Worm (Caenorhabditis elegans) whole organism, L1 larva: ENCODE data around the gene spe-17.

Experiments used
- C34B4.2 ChIP-seq: sonication (generic microtip); optimal IDR thresholded peaks from 2 replicates; lab custom pipeline; 2017; ENCODE audit warnings: mild to moderate bottlenecking, missing genetic modification characterization, missing compliant biosample characterization
- Y116A8C.19 ChIP-seq: sonication (generic microtip); optimal IDR thresholded peaks from 2 replicates; lab custom pipeline; 2016; ENCODE audit warnings: missing compliant biosample characterization, missing genetic modification characterization, borderline replicate concordance
- aha-1 ChIP-seq: fragments of 150-350 bp; optimal IDR thresholded peaks from 2 replicates; lab custom pipeline; 2014; ENCODE audit warnings: missing biosample characterization, missing genetic modification characterization
- alr-1 ChIP-seq: fragments of 200-800 bp; sonication (Bioruptor generic); optimal IDR thresholded peaks from 2 replicates; lab custom pipeline; 2018; ENCODE audit warnings: borderline replicate concordance, mild to moderate bottlenecking, missing genetic modification characterization, missing compliant biosample characterization
- blmp-1 ChIP-seq: fragments of 150-350 bp; optimal IDR thresholded peaks from 2 replicates; lab custom pipeline; 2014; ENCODE audit warnings: missing biosample characterization, missing genetic modification characterization
- ceh-63 ChIP-seq: fragments of 200-800 bp; sonication (Bioruptor generic); optimal IDR thresholded peaks from 2 replicates; lab custom pipeline; 2018; ENCODE audit warnings: mild to moderate bottlenecking, missing genetic modification characterization, missing compliant biosample characterization
- efl-1 ChIP-seq, 4 experiments: fragments of 150-350 bp; optimal IDR thresholded peaks in 3 of 4; peaks in 1 of 4; 1 replicate in 1 of 4; 2 replicates in 3 of 4; lab custom pipeline; 2014; ENCODE audit warnings: missing biosample characterization in 2 of 4, missing genetic modification characterization in 2 of 4, missing genetic modification reagents in 2 of 4
- egl-13 ChIP-seq: sonication (generic microtip); optimal IDR thresholded peaks from 2 replicates; lab custom pipeline; 2016; ENCODE audit warnings: missing genotype, missing genetic modification reagents, missing genetic modification characterization, missing compliant biosample characterization
- egl-27 ChIP-seq, 2 experiments: fragments of 150-350 bp in 1 of 2; sonication (generic microtip); optimal IDR thresholded peaks; 3 replicates each; lab custom pipeline; 2017 to 2018; ENCODE audit warnings: missing biosample characterization in 2 of 2, missing genetic modification characterization in 2 of 2, missing genetic modification reagents in 2 of 2
- ets-5 ChIP-seq: fragments of 200-800 bp; sonication (Bioruptor generic); IDR thresholded peaks from 2 replicates; pipeline ENCODE4 v1.3.6; 2022; ENCODE audit warnings: missing genetic modification characterization, missing compliant biosample characterization
- fkh-10 ChIP-seq: sonication (generic microtip); optimal IDR thresholded peaks from 2 replicates; lab custom pipeline; 2017; ENCODE audit warnings: missing biosample characterization, missing genetic modification reagents, missing genetic modification characterization
- fkh-4 ChIP-seq: sonication (generic microtip); optimal IDR thresholded peaks from 2 replicates; lab custom pipeline; 2016; ENCODE audit warnings: missing compliant biosample characterization, missing genetic modification characterization, borderline replicate concordance
- fkh-8 ChIP-seq: sonication (generic microtip); optimal IDR thresholded peaks from 2 replicates; lab custom pipeline; 2016; ENCODE audit warnings: mild to moderate bottlenecking, missing genetic modification characterization, missing compliant biosample characterization
- fos-1 ChIP-seq: fragments of 150-350 bp; optimal IDR thresholded peaks from 2 replicates; lab custom pipeline; 2014; ENCODE audit warnings: missing biosample characterization, missing genetic modification characterization
- grh-1 ChIP-seq: fragments of 200-800 bp; sonication (Bioruptor generic); IDR thresholded peaks from 2 replicates; pipeline ENCODE4 v1.3.6; 2022; ENCODE audit warnings: missing genetic modification reagents, missing genetic modification characterization, missing compliant biosample characterization
- irx-1 ChIP-seq: sonication (generic microtip); optimal IDR thresholded peaks from 2 replicates; lab custom pipeline; 2016; ENCODE audit warnings: missing genetic modification characterization, missing compliant biosample characterization
- lin-13 ChIP-seq: fragments of 150-350 bp; optimal IDR thresholded peaks from 2 replicates; lab custom pipeline; 2014; ENCODE audit warnings: missing biosample characterization, missing genetic modification reagents, missing genetic modification characterization
- lin-14 ChIP-seq: fragments of 200-800 bp; sonication (Bioruptor generic); optimal IDR thresholded peaks from 2 replicates; lab custom pipeline; 2018; ENCODE audit warnings: mild to moderate bottlenecking, missing genetic modification characterization, moderate library complexity, missing compliant biosample characterization
- lir-3 ChIP-seq: sonication (generic microtip); optimal IDR thresholded peaks from 2 replicates; lab custom pipeline; 2016; ENCODE audit warnings: mild to moderate bottlenecking, missing genetic modification characterization, moderate library complexity, missing compliant biosample characterization; ENCODE audit not compliant: poor library complexity
- mdl-1 ChIP-seq, 2 experiments: fragments of 150-350 bp; optimal IDR thresholded peaks; 2 replicates each; lab custom pipeline; 2014 to 2017; ENCODE audit warnings: missing biosample characterization in 2 of 2, missing genetic modification characterization in 2 of 2, inconsistent platforms in 1 of 2
- nhr-11 ChIP-seq: fragments of 150-350 bp; optimal IDR thresholded peaks from 2 replicates; lab custom pipeline; 2014; ENCODE audit warnings: missing biosample characterization, missing genetic modification characterization
- nhr-12 ChIP-seq: sonication (generic microtip); optimal IDR thresholded peaks from 2 replicates; lab custom pipeline; 2017; ENCODE audit warnings: missing biosample characterization, missing genetic modification characterization
- nhr-20 ChIP-seq: sonication (generic microtip); optimal IDR thresholded peaks from 2 replicates; lab custom pipeline; 2016; ENCODE audit warnings: mild to moderate bottlenecking, missing genetic modification characterization, missing compliant biosample characterization
- nhr-237 ChIP-seq: fragments of 150-350 bp; optimal IDR thresholded peaks from 2 replicates; lab custom pipeline; 2014; ENCODE audit warnings: missing biosample characterization, missing genetic modification characterization
- nhr-71 ChIP-seq: sonication (generic microtip); optimal IDR thresholded peaks from 2 replicates; lab custom pipeline; 2016; ENCODE audit warnings: mild to moderate bottlenecking, missing genetic modification characterization, moderate library complexity, missing compliant biosample characterization
- nhr-76 ChIP-seq: sonication (generic microtip); optimal IDR thresholded peaks from 2 replicates; lab custom pipeline; 2017; ENCODE audit warnings: missing biosample characterization, missing genetic modification characterization
- nhr-85 ChIP-seq: sonication (generic microtip); peaks from one replicate; lab custom pipeline; 2016; ENCODE audit warnings: missing genetic modification characterization, inconsistent platforms, missing compliant biosample characterization
- nhr-90 ChIP-seq: sonication (generic microtip); optimal IDR thresholded peaks from 2 replicates; lab custom pipeline; 2016; ENCODE audit warnings: mild to moderate bottlenecking, missing genetic modification characterization, missing compliant biosample characterization; ENCODE audit not compliant: poor library complexity
- rnt-1 ChIP-seq: sonication (generic microtip); optimal IDR thresholded peaks from 2 replicates; lab custom pipeline; 2016; ENCODE audit warnings: mild to moderate bottlenecking, missing genetic modification characterization, moderate library complexity, missing compliant biosample characterization
- skn-1 ChIP-seq: fragments of 150-350 bp; optimal IDR thresholded peaks from 2 replicates; lab custom pipeline; 2014; ENCODE audit warnings: missing biosample characterization, missing genetic modification characterization
- snu-23 ChIP-seq: sonication (generic microtip); optimal IDR thresholded peaks from 2 replicates; lab custom pipeline; 2016; ENCODE audit warnings: missing genetic modification characterization, missing compliant biosample characterization
- sptf-1 ChIP-seq: fragments of 150-350 bp; optimal IDR thresholded peaks from 2 replicates; lab custom pipeline; 2014; ENCODE audit warnings: missing biosample characterization, missing genetic modification characterization
- unc-130 ChIP-seq: fragments of 150-350 bp; optimal IDR thresholded peaks from 2 replicates; lab custom pipeline; 2017; ENCODE audit warnings: missing biosample characterization, missing genetic modification characterization, inconsistent platforms
- unc-62 ChIP-seq: fragments of 150-350 bp; optimal IDR thresholded peaks from 2 replicates; lab custom pipeline; 2014; ENCODE audit warnings: missing biosample characterization, missing genetic modification reagents, missing genetic modification characterization
- unc-86 ChIP-seq: sonication (generic microtip); optimal IDR thresholded peaks from 2 replicates; lab custom pipeline; 2016; ENCODE audit warnings: missing genetic modification characterization, missing compliant biosample characterization
- xbp-1 ChIP-seq: sonication (generic microtip); optimal IDR thresholded peaks from 2 replicates; lab custom pipeline; 2016; ENCODE audit warnings: missing genetic modification characterization, missing compliant biosample characterization
- zag-1 ChIP-seq: fragments of 150-350 bp; optimal IDR thresholded peaks from 2 replicates; lab custom pipeline; 2014; ENCODE audit warnings: missing biosample characterization, missing genetic modification characterization
- zip-4 ChIP-seq: fragments of 200-800 bp; sonication (Bioruptor generic); optimal IDR thresholded peaks from 2 replicates; lab custom pipeline; 2018; ENCODE audit warnings: mild to moderate bottlenecking, missing genetic modification characterization, moderate library complexity, missing compliant biosample characterization

The spe-17 gene

ce11 chrIV:12013120-12013519 is at the start of gene spe-17:
TSS of gene spe-17 (plus strand) at chrIV:12013420.
- TF ChIP-seq nhr-12 (tag; lab: Kevin White, UChicago), result no peak

ce11 chrIV:11965327-11965726 is 47.9 kb upstream of the spe-17 start, which contains the start of gene srj-1:
TSS of gene srj-1 (minus strand) at chrIV:11965427.
- peak; percentile 1 for TF ChIP-seq nhr-11 (tag; lab: Kevin White, UChicago)
- peak; percentile 21 for TF ChIP-seq fkh-8 (tag; lab: Kevin White, UChicago)
- TF ChIP-seq sptf-1 (tag; lab: Kevin White, UChicago), result no peak
- TF ChIP-seq, all 84 proteins: peak for 2

- no peak for TF ChIP-seq ceh-63
- TF ChIP-seq, all 84 proteins: peak for 0
Observed at ce11 chrIV:11970171-11970570, 43.0 kb upstream of the spe-17 start, which contains the start of gene ZK829.9. TSS of gene ZK829.9 (plus strand) at chrIV:11970534.

- TF ChIP-seq rnt-1 (tag; lab: Kevin White, UChicago) (no peak), zag-1 (tag; lab: Kevin White, UChicago) (no peak), snu-23 (GFP tag; lab: Kevin White, UChicago) (no peak), nhr-90 (no peak), unc-62 (GFP tag; lab: Kevin White, UChicago) (no peak), unc-130 (tag; lab: Kevin White, UChicago) (no peak), unc-86 (tag; lab: Kevin White, UChicago) (no peak), skn-1 (no peak), Y116A8C.19 (no peak), nhr-76 (tag; lab: Kevin White, UChicago) (no peak), fos-1 (tag; lab: Kevin White, UChicago) (no peak), zip-4 (GFP tag; lab: Kevin White, UChicago) (no peak), lir-3 (tag; lab: Kevin White, UChicago) (no peak), egl-13 (tag; lab: Kevin White, UChicago) (no peak), ets-5 (no peak)
Observed at ce11 chrIV:11986407-11986806, 26.8 kb upstream of the spe-17 start.

ce11 chrIV:12005090-12005770 is 8.0 kb upstream of the spe-17 start:
- peak; percentile 45 for TF ChIP-seq nhr-85
- TF ChIP-seq lin-13, result no peak
- no peak for TF ChIP-seq alr-1 (tag; lab: Kevin White, UChicago)

- TF ChIP-seq lin-14 (GFP tag; lab: Kevin White, UChicago) (peak; percentile 44), nhr-90 (no peak), ceh-63 (no peak), unc-130 (tag; lab: Kevin White, UChicago) (no peak), C34B4.2 (tag; lab: Kevin White, UChicago) (no peak), ets-5 (no peak), mdl-1 (tag; optimal IDR thresholded peaks at IDR 0.05; lab: Kevin White, UChicago) (peak in 1 of 2 experiments; percentile 13), fkh-4 (tag; lab: Kevin White, UChicago) (no peak), nhr-71 (peak; percentile 33), nhr-237 (tag; lab: Kevin White, UChicago) (no peak), nhr-20 (tag; lab: Kevin White, UChicago) (no peak), lin-13 (no peak), irx-1 (no peak), egl-27 (tag; optimal IDR thresholded peaks at IDR 0.05; lab: Kevin White, UChicago) (no peak), efl-1 (optimal IDR thresholded peaks at IDR 0.05; lab: Kevin White, UChicago) (no peak), efl-1 (GFP tag; optimal IDR thresholded peaks at IDR 0.05 in 1 of 2; lab: Kevin White, UChicago) (peak in 1 of 2 experiments; percentile 41), nhr-85 (peak; percentile 19), grh-1 (GFP tag; lab: Robert Waterston, UW) (no peak), rnt-1 (tag; lab: Kevin White, UChicago) (peak; percentile 5), fkh-10 (no peak), blmp-1 (tag; lab: Kevin White, UChicago) (peak; percentile 46), xbp-1 (tag; lab: Kevin White, UChicago) (no peak), aha-1 (tag; lab: Kevin White, UChicago) (no peak)
Observed at ce11 chrIV:12009046-12009674, 4.1 kb upstream of the spe-17 start.
